Worm (Caenorhabditis elegans): ENCODE results near the gene T28A11.22.

ce11 chrV:3295368-3295767 lies 38.0 kb downstream of the T28A11.22 start:
- TF ChIP-seq nfya-1 (tag; optimal IDR thresholded peaks at IDR 0.05; ENCODE audit: insufficient read depth) (no peak), ama-1 (optimal IDR thresholded peaks at IDR 0.05) (no peak), snpc-4 (tag; optimal IDR thresholded peaks at IDR 0.05) (no peak), tbx-2 (tag; optimal IDR thresholded peaks at IDR 0.05) (no peak), ceh-16 (tag; optimal IDR thresholded peaks at IDR 0.05) (no peak), unc-39 (tag; optimal IDR thresholded peaks at IDR 0.05) (no peak)

Data from whole organism, L3 larva.